Worm (Caenorhabditis elegans) whole organism, L3 larva: ENCODE measurements around the gene srv-7.

Experiments
- R02D3.7 ChIP-seq: fragments of 150-350 bp; optimal IDR thresholded peaks from 2 replicates; lab custom pipeline; 2014; ENCODE audit warnings: missing biosample characterization, missing genetic modification characterization
- ZK546.5 ChIP-seq: sonication (generic microtip); optimal IDR thresholded peaks from 2 replicates; lab custom pipeline; 2017; ENCODE audit warnings: missing biosample characterization, missing genetic modification characterization
- ceh-16 ChIP-seq: sonication (generic microtip); optimal IDR thresholded peaks from 2 replicates; lab custom pipeline; 2017; ENCODE audit warnings: missing biosample characterization, missing genetic modification characterization
- ceh-28 ChIP-seq: fragments of 150-350 bp; optimal IDR thresholded peaks from 2 replicates; lab custom pipeline; 2014; ENCODE audit warnings: missing biosample characterization, missing genetic modification reagents, missing genetic modification characterization
- ceh-82 ChIP-seq: fragments of 150-350 bp; optimal IDR thresholded peaks from 2 replicates; lab custom pipeline; 2014; ENCODE audit warnings: missing biosample characterization, missing genetic modification characterization
- ceh-9 ChIP-seq: sonication (generic microtip); optimal IDR thresholded peaks from 2 replicates; lab custom pipeline; 2018; ENCODE audit warnings: missing biosample characterization, missing genetic modification characterization
- daf-12 ChIP-seq: fragments of 150-350 bp; optimal IDR thresholded peaks from 2 replicates; lab custom pipeline; 2014; ENCODE audit warnings: missing biosample characterization, missing genetic modification reagents, missing genetic modification characterization
- egl-27 ChIP-seq: sonication (generic microtip); optimal IDR thresholded peaks from 4 replicates; lab custom pipeline; 2017; ENCODE audit warnings: missing biosample characterization, missing genetic modification reagents, missing genetic modification characterization
- egl-5 ChIP-seq: fragments of 150-350 bp; optimal IDR thresholded peaks from 2 replicates; lab custom pipeline; 2017; ENCODE audit warnings: missing biosample characterization, missing genetic modification reagents, missing genetic modification characterization, inconsistent platforms
- elt-2 ChIP-seq: sonication (generic microtip); optimal IDR thresholded peaks from 2 replicates; lab custom pipeline; 2016; ENCODE audit warnings: missing genetic modification reagents, mild to moderate bottlenecking, missing genetic modification characterization, missing compliant biosample characterization
- elt-3 ChIP-seq, 3 experiments: fragments of 150-350 bp in 1 of 3; sonication (generic microtip) in 2 of 3; optimal IDR thresholded peaks; 2 replicates in 2 of 3; 4 replicates in 1 of 3; lab custom pipeline; 2014 to 2017; ENCODE audit warnings: missing biosample characterization in 3 of 3, missing genetic modification characterization in 3 of 3
- eor-1 ChIP-seq, 2 experiments: fragments of 150-350 bp; optimal IDR thresholded peaks; 2 replicates each; lab custom pipeline; 2014 to 2018; ENCODE audit warnings: missing biosample characterization in 2 of 2, missing genetic modification characterization in 2 of 2
- hmg-11 ChIP-seq: sonication (generic microtip); optimal IDR thresholded peaks from 2 replicates; lab custom pipeline; 2016; ENCODE audit warnings: missing genetic modification characterization, missing compliant biosample characterization
- lin-15B ChIP-seq: fragments of 150-350 bp; optimal IDR thresholded peaks from 2 replicates; lab custom pipeline; 2014; ENCODE audit warnings: missing biosample characterization, missing genetic modification characterization
- mdl-1 ChIP-seq: fragments of 150-350 bp; optimal IDR thresholded peaks from 2 replicates; lab custom pipeline; 2014; ENCODE audit warnings: missing biosample characterization, missing genetic modification characterization
- nfya-1 ChIP-seq: sonication (generic microtip); optimal IDR thresholded peaks from 2 replicates; lab custom pipeline; 2017; ENCODE audit warnings: missing genetic modification characterization, mild to moderate bottlenecking, missing compliant biosample characterization, antibody characterized with exemption, moderate library complexity; ENCODE audit not compliant: insufficient read depth
- nhr-12 ChIP-seq: fragments of 150-350 bp; optimal IDR thresholded peaks from 2 replicates; lab custom pipeline; 2014; ENCODE audit warnings: missing biosample characterization, missing genetic modification characterization
- nhr-23 ChIP-seq: fragments of 150-350 bp; optimal IDR thresholded peaks from 2 replicates; lab custom pipeline; 2014; ENCODE audit warnings: missing biosample characterization, missing genetic modification reagents, missing genetic modification characterization
- nhr-25 ChIP-seq: sonication (generic microtip); optimal IDR thresholded peaks from 2 replicates; lab custom pipeline; 2017; ENCODE audit warnings: missing biosample characterization, missing genetic modification characterization
- nhr-43 ChIP-seq: sonication (generic microtip); optimal IDR thresholded peaks from 2 replicates; lab custom pipeline; 2016; ENCODE audit warnings: mild to moderate bottlenecking, missing genetic modification characterization, missing compliant biosample characterization; ENCODE audit not compliant: poor library complexity, severe bottlenecking
- nhr-67 ChIP-seq: fragments of 150-350 bp; optimal IDR thresholded peaks from 2 replicates; lab custom pipeline; 2014; ENCODE audit warnings: missing biosample characterization, missing genetic modification characterization
- nhr-77 ChIP-seq: fragments of 150-350 bp; optimal IDR thresholded peaks from 2 replicates; lab custom pipeline; 2014; ENCODE audit warnings: missing biosample characterization, missing genetic modification characterization
- pqm-1 ChIP-seq: fragments of 150-350 bp; optimal IDR thresholded peaks from 2 replicates; lab custom pipeline; 2017; ENCODE audit warnings: missing biosample characterization, missing genetic modification characterization, inconsistent platforms
- sea-2 ChIP-seq: fragments of 150-350 bp; sonication (generic microtip); optimal IDR thresholded peaks from 4 replicates; lab custom pipeline; 2014; ENCODE audit warnings: missing biosample characterization, missing genetic modification reagents, missing genetic modification characterization
- skn-1 ChIP-seq: fragments of 150-350 bp; optimal IDR thresholded peaks from 2 replicates; lab custom pipeline; 2014; ENCODE audit warnings: missing biosample characterization, missing genetic modification characterization
- snpc-4 ChIP-seq: fragments of 150-350 bp; optimal IDR thresholded peaks from 2 replicates; lab custom pipeline; 2014; ENCODE audit warnings: missing biosample characterization, missing genetic modification characterization
- tbx-2 ChIP-seq: sonication (generic microtip); optimal IDR thresholded peaks from 2 replicates; lab custom pipeline; 2016; ENCODE audit warnings: mild to moderate bottlenecking, missing genetic modification characterization, missing compliant biosample characterization
- unc-39 ChIP-seq: sonication (generic microtip); optimal IDR thresholded peaks from 4 replicates; lab custom pipeline; 2017; ENCODE audit warnings: missing biosample characterization, missing genetic modification characterization
- zag-1 ChIP-seq: fragments of 150-350 bp; optimal IDR thresholded peaks from 2 replicates; lab custom pipeline; 2014; ENCODE audit warnings: missing biosample characterization, missing genetic modification characterization
- ztf-11 ChIP-seq: fragments of 150-350 bp; optimal IDR thresholded peaks from 2 replicates; lab custom pipeline; 2014; ENCODE audit warnings: missing biosample characterization, missing genetic modification characterization
- ztf-4 ChIP-seq: fragments of 150-350 bp; optimal IDR thresholded peaks from 2 replicates; lab custom pipeline; 2014; ENCODE audit warnings: missing biosample characterization, missing genetic modification characterization

srv-7 gene

DNA sequence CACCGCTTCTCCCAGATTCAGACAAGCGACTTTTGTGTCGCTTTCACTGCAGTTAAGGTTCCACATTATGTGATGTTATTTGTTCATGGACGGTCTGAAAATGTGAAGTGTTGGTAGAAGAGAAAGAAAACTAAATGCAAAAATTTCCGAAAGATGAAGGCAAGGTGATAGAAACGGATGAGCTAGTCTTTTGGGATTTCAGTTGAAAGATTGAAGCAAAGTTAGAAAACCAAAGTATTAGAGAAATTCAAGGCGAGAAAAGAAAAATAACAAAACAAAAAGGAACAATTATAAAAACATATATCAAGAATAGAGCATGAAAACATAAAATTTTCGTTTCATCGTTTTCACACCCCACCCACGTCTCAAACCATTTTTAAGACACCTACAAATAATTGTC is 36.6 kb downstream of the srv-7 start, which contains the start of gene octr-1:
Gene octr-1, minus strand, starts transcription at position 101 of the 400 bp plus-strand sequence.
- TF ChIP-seq tbx-2 (tag; lab: Kevin White, UChicago) (no peak), zag-1 (no peak), hmg-11 (tag; lab: Kevin White, UChicago) (no peak), ceh-9 (tag; lab: Kevin White, UChicago) (no peak), lin-15B (no peak), pqm-1 (tag; lab: Kevin White, UChicago) (no peak), ceh-16 (tag; lab: Kevin White, UChicago) (no peak), skn-1 (tag; lab: Kevin White, UChicago) (no peak), unc-39 (tag; lab: Kevin White, UChicago) (no peak), ztf-4 (tag; lab: Kevin White, UChicago) (no peak), egl-27 (tag; lab: Kevin White, UChicago) (no peak), nhr-12 (no peak), eor-1 (tag; optimal IDR thresholded peaks at IDR 0.05; lab: Kevin White, UChicago) (no peak), nfya-1 (tag; lab: Kevin White, UChicago) (no peak), nhr-67 (no peak), ZK546.5 (tag; lab: Kevin White, UChicago) (no peak), elt-2 (tag; lab: Kevin White, UChicago) (no peak), ztf-11 (no peak)

DNA sequence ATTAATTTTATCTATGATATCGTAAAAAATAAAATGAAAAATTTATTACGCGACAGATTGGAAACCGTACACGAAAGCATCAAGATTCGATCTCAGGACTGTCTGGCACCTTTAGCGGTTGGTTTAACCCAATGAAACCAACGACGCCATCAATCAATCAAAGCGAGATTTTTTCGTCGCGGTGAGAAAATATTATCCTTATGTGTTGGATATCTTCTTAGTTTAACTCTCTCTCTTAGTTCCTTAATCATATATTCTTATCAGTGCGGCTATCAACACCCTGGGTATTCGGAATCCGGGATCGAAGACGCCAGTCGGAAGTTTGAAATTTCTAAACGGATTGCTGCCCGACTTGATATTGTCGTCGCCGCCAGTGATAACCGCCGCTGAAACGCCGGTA is 42.7 kb downstream of the srv-7 start:
- TF ChIP-seq nhr-43 (tag; lab: Kevin White, UChicago) (peak; percentile 45), egl-27 (tag; lab: Kevin White, UChicago) (no peak)
- TF ChIP-seq, all 47 proteins: peak for 1

DNA sequence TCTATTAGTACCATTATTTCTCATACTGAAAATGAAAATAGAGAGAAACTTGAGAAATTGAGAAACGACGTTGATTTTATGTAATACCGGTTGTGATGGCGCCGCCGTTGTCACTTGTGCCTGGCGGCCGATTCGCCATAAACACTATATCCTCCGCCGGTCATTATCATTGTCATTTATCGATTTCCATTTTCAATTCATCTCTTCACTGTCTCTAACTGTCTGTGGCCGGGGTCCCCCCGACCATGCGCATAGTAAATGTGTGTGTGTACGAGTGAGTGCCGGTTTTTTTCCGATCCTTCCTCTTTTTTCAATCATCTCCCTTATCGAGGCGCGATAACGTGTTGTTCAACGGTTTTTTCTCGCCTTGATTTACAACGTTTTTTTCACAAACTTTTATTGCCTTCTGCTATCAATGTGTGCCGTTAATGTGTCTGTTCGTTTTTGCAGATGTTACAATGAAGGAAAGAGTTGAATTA is 44.4 kb downstream of the srv-7 start, which contains the start of gene F14D12.1:
Gene F14D12.1, plus strand, starts transcription at position 429 of the 479 bp plus-strand sequence.
- TF ChIP-seq sea-2 (GFP tag; lab: Kevin White, UChicago) (no peak), nhr-25 (tag; lab: Kevin White, UChicago) (peak; percentile 38), nhr-23 (tag; lab: Kevin White, UChicago) (peak; percentile 57), nhr-43 (tag; lab: Kevin White, UChicago) (peak; percentile 84), elt-3 (tag; optimal IDR thresholded peaks at IDR 0.05; lab: Kevin White, UChicago) (peak; percentile 61 to 71 (median 68)), ceh-28 (peak; percentile 65)

DNA sequence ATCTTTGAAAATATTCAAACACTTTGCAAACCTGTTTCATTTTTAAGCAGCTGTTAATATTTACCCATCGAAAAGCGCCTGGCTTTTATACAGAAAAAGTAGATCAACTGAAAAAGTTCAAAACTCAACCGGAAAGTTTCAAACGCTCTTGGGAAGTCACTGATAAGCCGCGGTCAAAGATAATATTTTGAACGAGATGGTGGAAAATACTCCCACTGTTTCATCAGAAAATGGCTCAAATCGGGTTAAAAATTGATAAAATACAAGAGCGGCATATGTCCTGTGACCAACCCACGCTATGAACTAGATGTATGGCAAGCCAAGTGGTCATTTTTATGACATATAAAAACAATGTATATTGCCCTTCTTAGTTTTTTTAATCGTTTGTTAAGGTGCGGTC is 48.6 kb downstream of the srv-7 start, which contains the start of gene sulp-2:
Gene sulp-2, minus strand, starts transcription at position 107 of the 400 bp plus-strand sequence.
- no peak for TF ChIP-seq nfya-1 (tag; lab: Kevin White, UChicago)
- TF ChIP-seq egl-5 (tag; lab: Kevin White, UChicago), result no peak
- TF ChIP-seq unc-39 (tag; lab: Kevin White, UChicago), result no peak
- TF ChIP-seq R02D3.7 (tag; lab: Kevin White, UChicago), result no peak
- no peak for TF ChIP-seq mdl-1 (tag; lab: Kevin White, UChicago)
- no peak for TF ChIP-seq snpc-4 (tag; lab: Kevin White, UChicago)
- TF ChIP-seq lin-15B, result no peak
- no peak for TF ChIP-seq nhr-77 (tag; lab: Kevin White, UChicago)
- TF ChIP-seq ceh-82, result no peak
- TF ChIP-seq daf-12, result no peak
- no peak for TF ChIP-seq nhr-25 (tag; lab: Kevin White, UChicago)
- TF ChIP-seq ztf-4 (tag; lab: Kevin White, UChicago), result no peak
- TF ChIP-seq nhr-23 (tag; lab: Kevin White, UChicago), result no peak
- no peak for TF ChIP-seq egl-27 (tag; lab: Kevin White, UChicago)
- TF ChIP-seq pqm-1 (tag; lab: Kevin White, UChicago), result peak; percentile 52
- peak; percentile 35 for TF ChIP-seq elt-2 (tag; lab: Kevin White, UChicago)
